Worm (Caenorhabditis elegans): ENCODE results near the gene unc-69.

unc-69 gene

DNA sequence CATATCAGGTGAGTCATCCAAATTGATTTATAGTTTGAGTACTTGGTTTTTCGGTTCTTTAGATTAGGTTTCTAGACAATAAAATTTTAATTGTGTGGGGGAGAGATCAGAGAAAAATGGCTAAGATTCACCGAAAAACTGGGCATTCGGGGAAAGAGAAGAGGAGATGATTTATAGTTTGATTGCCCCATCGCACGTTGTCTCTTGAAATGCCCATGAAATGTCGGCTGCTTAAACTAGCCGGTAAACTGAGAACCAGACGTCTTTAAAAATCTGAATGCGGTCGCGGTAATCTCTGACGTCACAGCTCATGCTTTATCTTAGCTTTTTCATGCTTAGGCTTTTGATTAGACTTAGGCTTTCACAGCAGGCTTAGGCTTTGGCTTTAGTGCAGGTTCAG, 21.8 kb upstream of the unc-69 start:
- no peak for TF ChIP-seq C06A6.2 (GFP tag; conservative IDR thresholded peaks at IDR 0.05)
- TF ChIP-seq F37B4.10 (GFP tag; IDR thresholded peaks at IDR 0.05): no peak
- TF ChIP-seq repo-1 (tag; optimal IDR thresholded peaks at IDR 0.05): no peak
- TF ChIP-seq lin-26 (GFP tag; IDR thresholded peaks at IDR 0.05): 0 out of 2 replicates have a peak, but pooled peaks have one; percentile 23
- TF ChIP-seq snpc-4 (GFP tag; optimal IDR thresholded peaks at IDR 0.05): no peak
- peak in 2 of 4 experiments; percentile 4 to 51 for TF ChIP-seq snpc-4 (tag; optimal IDR thresholded peaks at IDR 0.05)
- TF ChIP-seq dpff-1 (tag; optimal IDR thresholded peaks at IDR 0.05): no peak
- TF ChIP-seq nfya-1 (tag; optimal IDR thresholded peaks at IDR 0.05; ENCODE audit: borderline replicate concordance, insufficient read depth): no peak
- TF ChIP-seq hmg-1.2 (GFP tag; IDR thresholded peaks at IDR 0.05): no peak
- TF ChIP-seq Y53G8AR.9 (GFP tag; conservative IDR thresholded peaks at IDR 0.05): no peak
- no peak for TF ChIP-seq Y79H2A.3 (GFP tag; conservative IDR thresholded peaks at IDR 0.05)
- TF ChIP-seq tlf-1 (GFP tag; optimal IDR thresholded peaks at IDR 0.05): no peak
- no peak for TF ChIP-seq chd-7 (tag; optimal IDR thresholded peaks at IDR 0.05)

DNA sequence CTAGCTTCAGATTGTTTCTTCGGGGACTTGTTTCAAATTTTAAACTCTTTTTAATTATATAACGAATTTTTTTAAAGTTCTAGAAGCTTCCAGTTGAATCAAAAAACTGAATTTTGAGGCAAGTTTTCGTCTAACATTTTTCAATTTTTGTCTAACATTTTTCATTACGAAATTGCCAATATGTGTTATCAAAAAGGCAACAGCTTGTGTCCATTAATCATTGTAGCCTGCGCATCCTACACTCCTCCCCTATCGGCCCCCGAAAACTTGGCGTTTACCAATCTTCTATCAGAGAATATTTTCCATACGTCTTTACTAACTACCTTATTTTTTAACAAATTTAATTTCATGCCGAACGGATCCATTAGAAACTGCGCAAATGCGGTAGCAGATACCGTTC, 18.7 kb upstream of the unc-69 start, which contains the start of gene vglu-3:
vglu-3 (plus strand) TSS at position 301 of the 400 bp plus-strand sequence.
- no peak for TF ChIP-seq nhr-179 (tag; optimal IDR thresholded peaks at IDR 0.05)
- no peak for TF ChIP-seq B0336.3 (GFP tag; IDR thresholded peaks at IDR 0.05)
- no peak for TF ChIP-seq hlh-12 (tag; optimal IDR thresholded peaks at IDR 0.05)
- no peak for TF ChIP-seq zfh-2 (GFP tag; conservative IDR thresholded peaks at IDR 0.05)
- no peak for TF ChIP-seq snpc-4 (GFP tag; optimal IDR thresholded peaks at IDR 0.05)
- TF ChIP-seq snpc-4 (tag; optimal IDR thresholded peaks at IDR 0.05): no peak
- no peak for TF ChIP-seq tbx-9 (tag; optimal IDR thresholded peaks at IDR 0.05; ENCODE audit: borderline replicate concordance)
- TF ChIP-seq nhr-120 (GFP tag; IDR thresholded peaks at IDR 0.05): no peak
- no peak for TF ChIP-seq madf-10 (tag; optimal IDR thresholded peaks at IDR 0.05)
- no peak for TF ChIP-seq sptf-2 (GFP tag; optimal IDR thresholded peaks at IDR 0.05)
- no peak for TF ChIP-seq dpl-1 (GFP tag; optimal IDR thresholded peaks at IDR 0.05)
- TF ChIP-seq lin-35 (GFP tag; optimal IDR thresholded peaks at IDR 0.05): no peak

ce11 chrIII:10305295-10305694, 13.4 kb upstream of the unc-69 start:
- no peak for TF ChIP-seq F57C9.4 (tag; optimal IDR thresholded peaks at IDR 0.05)
- TF ChIP-seq mcd-1 (GFP tag; IDR thresholded peaks at IDR 0.05): no peak
- TF ChIP-seq B0336.3 (GFP tag; IDR thresholded peaks at IDR 0.05): no peak
- no peak for TF ChIP-seq F52B5.7 (tag; optimal IDR thresholded peaks at IDR 0.05)
- no peak for TF ChIP-seq Y53G8AR.9 (GFP tag; conservative IDR thresholded peaks at IDR 0.05)
- TF ChIP-seq attf-3 (GFP tag; conservative IDR thresholded peaks at IDR 0.05): no peak
- peak; percentile 42 for TF ChIP-seq nhr-80 (tag; optimal IDR thresholded peaks at IDR 0.05)

ce11 chrIII:10306049-10306448, 12.7 kb upstream of the unc-69 start, which contains the start of gene T07A5.1:
Gene T07A5.1, minus strand, starts transcription at chrIII:10306197.
- TF ChIP-seq gei-17 (GFP tag; optimal IDR thresholded peaks at IDR 0.05) (no peak), nfya-2 (GFP tag; IDR thresholded peaks at IDR 0.05) (no peak), ceh-27 (GFP tag; optimal IDR thresholded peaks at IDR 0.05) (no peak), Y53F4B.3 (GFP tag; IDR thresholded peaks at IDR 0.05) (no peak), snpc-1.3 (tag; optimal IDR thresholded peaks at IDR 0.05; ENCODE audit: insufficient read depth) (no peak), sea-2 (GFP tag; IDR thresholded peaks at IDR 0.05) (no peak), rpc-1 (optimal IDR thresholded peaks at IDR 0.05) (no peak), rpc-1 (tag; optimal IDR thresholded peaks at IDR 0.05) (no peak), F33H1.4 (GFP tag; IDR thresholded peaks at IDR 0.05) (no peak), K11D2.4 (GFP tag; IDR thresholded peaks at IDR 0.05) (no peak)

All from whole organism, young adult.